Fruit fly (Drosophila melanogaster) whole organism, embryonic: Measurements from ENCODE around the gene CG13047.

Experiments used
- CG17802 ChIP-seq: fragments of 200-800 bp; sonication (Bioruptor generic); optimal IDR thresholded peaks from 2 replicates; lab custom pipeline; 2018; ENCODE audit warnings: missing biosample characterization, mild to moderate bottlenecking, missing genetic modification characterization, moderate library complexity
- CG2199 ChIP-seq: fragments of 200-800 bp; sonication (Bioruptor generic); IDR thresholded peaks from 3 replicates; pipeline ENCODE4 v1.3.6; 2022; ENCODE audit warnings: missing biosample characterization, missing genetic modification characterization
- Rx ChIP-seq: fragments of 200-800 bp; sonication (Bioruptor generic); IDR thresholded peaks from 2 replicates; pipeline ENCODE4 v1.3.6; 2022; ENCODE audit warnings: missing biosample characterization, missing genetic modification characterization
- ci ChIP-seq: fragments of 200-800 bp; sonication (Bioruptor generic); IDR thresholded peaks from 3 replicates; pipeline ENCODE4 v1.3.6; 2022; ENCODE audit warnings: missing biosample characterization, missing genetic modification characterization
- sr ChIP-seq: fragments of 200-800 bp; sonication (Bioruptor generic); IDR thresholded peaks from 3 replicates; pipeline ENCODE4 v1.3.6; 2022; ENCODE audit warnings: missing biosample characterization, missing genetic modification characterization

- no peak for TF ChIP-seq Rx (GFP tag; lab: Robert Waterston, UW)
- TF ChIP-seq CG17802 (tag; lab: Kevin White, UChicago), result no peak
- no peak for TF ChIP-seq sr
- no peak for TF ChIP-seq CG2199 (GFP tag; lab: Robert Waterston, UW)
- no peak for TF ChIP-seq ci (GFP tag; lab: Robert Waterston, UW)
These were observed 10.3 kb upstream of the CG13047 start, which contains the start of gene CG4962 for dm6 chr3L:16295447-16295846.
